Fruit fly (Drosophila melanogaster): ENCODE measurements around the gene CG43993.

DNA sequence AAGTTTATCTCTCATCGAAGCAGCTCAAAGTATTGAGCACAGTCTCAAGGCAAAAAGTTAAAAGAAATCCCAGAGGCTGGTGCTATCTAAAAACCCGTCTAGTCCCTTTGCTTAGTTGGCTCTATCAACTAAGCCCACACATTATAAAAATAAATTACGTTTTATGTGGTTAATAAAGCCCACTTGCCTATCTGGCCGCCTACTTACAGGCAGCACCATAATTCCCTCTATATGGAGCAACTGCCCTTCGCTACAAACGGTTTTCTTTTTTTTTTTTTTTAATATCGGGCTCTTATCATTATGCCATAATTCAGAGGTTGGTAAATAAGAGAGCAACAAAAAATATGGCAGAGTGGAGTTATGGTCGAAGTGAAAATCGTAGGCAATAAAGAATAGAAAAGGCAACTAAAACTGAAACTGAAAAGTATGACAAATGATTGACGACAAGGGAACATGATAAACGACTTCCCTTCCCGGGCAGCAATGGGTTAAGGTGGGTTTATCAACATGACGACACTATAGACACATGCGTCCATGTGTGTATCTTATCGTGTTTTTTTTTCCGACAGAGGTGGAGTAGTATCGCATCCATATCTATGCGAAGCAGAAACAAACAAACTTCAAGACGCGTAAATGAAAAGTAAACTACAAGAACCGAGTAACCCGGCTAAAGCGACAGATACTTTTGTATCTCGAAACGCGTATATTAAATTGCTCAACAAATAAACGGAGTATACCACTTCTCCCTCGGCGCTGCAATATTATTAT lies 46.4 kb downstream of the CG43993 start:
- TF ChIP-seq psq (optimal IDR thresholded peaks at IDR 0.05) (no peak), pan (optimal IDR thresholded peaks at IDR 0.05) (no peak), usp (GFP tag; optimal IDR thresholded peaks at IDR 0.05) (no peak)
